Worm (Caenorhabditis elegans) whole organism, L3 larva: Measurements from ENCODE around the gene F13B12.2.

Experiments used
- R02D3.7 ChIP-seq: fragments of 150-350 bp; optimal IDR thresholded peaks from 2 replicates; lab custom pipeline; 2014; ENCODE audit warnings: missing biosample characterization, missing genetic modification characterization
- aly-2 ChIP-seq: fragments of 150-350 bp; optimal IDR thresholded peaks from 2 replicates; lab custom pipeline; 2014; ENCODE audit warnings: missing biosample characterization, missing genetic modification characterization
- ama-1 ChIP-seq: fragments of 150-350 bp; optimal IDR thresholded peaks from 2 replicates; lab custom pipeline; 2018
- ceh-16 ChIP-seq: sonication (generic microtip); optimal IDR thresholded peaks from 2 replicates; lab custom pipeline; 2017; ENCODE audit warnings: missing biosample characterization, missing genetic modification characterization
- ceh-28 ChIP-seq: fragments of 150-350 bp; optimal IDR thresholded peaks from 2 replicates; lab custom pipeline; 2014; ENCODE audit warnings: missing biosample characterization, missing genetic modification reagents, missing genetic modification characterization
- ceh-82 ChIP-seq: fragments of 150-350 bp; optimal IDR thresholded peaks from 2 replicates; lab custom pipeline; 2014; ENCODE audit warnings: missing biosample characterization, missing genetic modification characterization
- ceh-9 ChIP-seq: sonication (generic microtip); optimal IDR thresholded peaks from 2 replicates; lab custom pipeline; 2018; ENCODE audit warnings: missing biosample characterization, missing genetic modification characterization
- daf-12 ChIP-seq: fragments of 150-350 bp; optimal IDR thresholded peaks from 2 replicates; lab custom pipeline; 2014; ENCODE audit warnings: missing biosample characterization, missing genetic modification reagents, missing genetic modification characterization
- egl-5 ChIP-seq: fragments of 150-350 bp; optimal IDR thresholded peaks from 2 replicates; lab custom pipeline; 2017; ENCODE audit warnings: missing biosample characterization, missing genetic modification reagents, missing genetic modification characterization, inconsistent platforms
- elt-1 ChIP-seq: fragments of 150-350 bp; optimal IDR thresholded peaks from 2 replicates; lab custom pipeline; 2014; ENCODE audit warnings: missing biosample characterization, missing genetic modification characterization
- elt-2 ChIP-seq: sonication (generic microtip); optimal IDR thresholded peaks from 2 replicates; lab custom pipeline; 2016; ENCODE audit warnings: missing genetic modification reagents, mild to moderate bottlenecking, missing genetic modification characterization, missing compliant biosample characterization
- elt-3 ChIP-seq, 3 experiments: fragments of 150-350 bp in 1 of 3; sonication (generic microtip) in 2 of 3; optimal IDR thresholded peaks; 2 replicates in 2 of 3; 4 replicates in 1 of 3; lab custom pipeline; 2014 to 2017; ENCODE audit warnings: missing biosample characterization in 3 of 3, missing genetic modification characterization in 3 of 3
- eor-1 ChIP-seq, 2 experiments: fragments of 150-350 bp; optimal IDR thresholded peaks; 2 replicates each; lab custom pipeline; 2014 to 2018; ENCODE audit warnings: missing biosample characterization in 2 of 2, missing genetic modification characterization in 2 of 2
- fkh-10 ChIP-seq: sonication (generic microtip); optimal IDR thresholded peaks from 2 replicates; lab custom pipeline; 2017; ENCODE audit warnings: missing biosample characterization, missing genetic modification reagents, missing genetic modification characterization
- fkh-2 ChIP-seq: fragments of 150-350 bp; optimal IDR thresholded peaks from 2 replicates; lab custom pipeline; 2014; ENCODE audit warnings: missing biosample characterization, missing genetic modification reagents, missing genetic modification characterization
- fos-1 ChIP-seq: fragments of 150-350 bp; optimal IDR thresholded peaks from 2 replicates; lab custom pipeline; 2014; ENCODE audit warnings: missing biosample characterization, missing genetic modification characterization
- hmg-11 ChIP-seq: sonication (generic microtip); optimal IDR thresholded peaks from 2 replicates; lab custom pipeline; 2016; ENCODE audit warnings: missing genetic modification characterization, missing compliant biosample characterization
- jun-1 ChIP-seq: fragments of 150-350 bp; optimal IDR thresholded peaks from 2 replicates; lab custom pipeline; 2014; ENCODE audit warnings: missing biosample characterization, missing genetic modification reagents, missing genetic modification characterization
- lin-39 ChIP-seq: fragments of 150-350 bp; optimal IDR thresholded peaks from 2 replicates; lab custom pipeline; 2018; ENCODE audit warnings: missing biosample characterization, missing genetic modification reagents, missing genetic modification characterization
- lsy-12 ChIP-seq: sonication (generic microtip); optimal IDR thresholded peaks from 2 replicates; lab custom pipeline; 2016; ENCODE audit warnings: mild to moderate bottlenecking, missing genetic modification characterization, missing compliant biosample characterization
- mdl-1 ChIP-seq: fragments of 150-350 bp; optimal IDR thresholded peaks from 2 replicates; lab custom pipeline; 2014; ENCODE audit warnings: missing biosample characterization, missing genetic modification characterization
- nfya-1 ChIP-seq: sonication (generic microtip); optimal IDR thresholded peaks from 2 replicates; lab custom pipeline; 2017; ENCODE audit warnings: missing genetic modification characterization, mild to moderate bottlenecking, missing compliant biosample characterization, antibody characterized with exemption, moderate library complexity; ENCODE audit not compliant: insufficient read depth
- nhr-11 ChIP-seq: fragments of 150-350 bp; optimal IDR thresholded peaks from 2 replicates; lab custom pipeline; 2014; ENCODE audit warnings: missing biosample characterization, missing genetic modification characterization
- nhr-23 ChIP-seq: fragments of 150-350 bp; optimal IDR thresholded peaks from 2 replicates; lab custom pipeline; 2014; ENCODE audit warnings: missing biosample characterization, missing genetic modification reagents, missing genetic modification characterization
- nhr-237 ChIP-seq: fragments of 150-350 bp; optimal IDR thresholded peaks from 2 replicates; lab custom pipeline; 2014; ENCODE audit warnings: missing biosample characterization, missing genetic modification characterization
- nhr-25 ChIP-seq: sonication (generic microtip); optimal IDR thresholded peaks from 2 replicates; lab custom pipeline; 2017; ENCODE audit warnings: missing biosample characterization, missing genetic modification characterization
- nhr-28 ChIP-seq: fragments of 150-350 bp; optimal IDR thresholded peaks from 2 replicates; lab custom pipeline; 2014; ENCODE audit warnings: missing biosample characterization, missing genetic modification characterization
- nhr-43 ChIP-seq: sonication (generic microtip); optimal IDR thresholded peaks from 2 replicates; lab custom pipeline; 2016; ENCODE audit warnings: mild to moderate bottlenecking, missing genetic modification characterization, missing compliant biosample characterization; ENCODE audit not compliant: poor library complexity, severe bottlenecking
- nhr-67 ChIP-seq: fragments of 150-350 bp; optimal IDR thresholded peaks from 2 replicates; lab custom pipeline; 2014; ENCODE audit warnings: missing biosample characterization, missing genetic modification characterization
- pha-4 ChIP-seq: fragments of 150-350 bp; optimal IDR thresholded peaks from 2 replicates; lab custom pipeline; 2014; ENCODE audit warnings: missing biosample characterization, missing genetic modification reagents, missing genetic modification characterization
- pqm-1 ChIP-seq: fragments of 150-350 bp; optimal IDR thresholded peaks from 2 replicates; lab custom pipeline; 2017; ENCODE audit warnings: missing biosample characterization, missing genetic modification characterization, inconsistent platforms
- sea-2 ChIP-seq: fragments of 150-350 bp; sonication (generic microtip); optimal IDR thresholded peaks from 4 replicates; lab custom pipeline; 2014; ENCODE audit warnings: missing biosample characterization, missing genetic modification reagents, missing genetic modification characterization
- skn-1 ChIP-seq: fragments of 150-350 bp; optimal IDR thresholded peaks from 2 replicates; lab custom pipeline; 2014; ENCODE audit warnings: missing biosample characterization, missing genetic modification characterization
- snpc-4 ChIP-seq: fragments of 150-350 bp; optimal IDR thresholded peaks from 2 replicates; lab custom pipeline; 2014; ENCODE audit warnings: missing biosample characterization, missing genetic modification characterization
- unc-39 ChIP-seq: sonication (generic microtip); optimal IDR thresholded peaks from 4 replicates; lab custom pipeline; 2017; ENCODE audit warnings: missing biosample characterization, missing genetic modification characterization
- unc-62 ChIP-seq: fragments of 150-350 bp; sonication (generic microtip); optimal IDR thresholded peaks from 4 replicates; lab custom pipeline; 2014; ENCODE audit warnings: missing biosample characterization, missing genetic modification reagents, missing genetic modification characterization
- zag-1 ChIP-seq: fragments of 150-350 bp; optimal IDR thresholded peaks from 2 replicates; lab custom pipeline; 2014; ENCODE audit warnings: missing biosample characterization, missing genetic modification characterization

The F13B12.2 gene

DNA sequence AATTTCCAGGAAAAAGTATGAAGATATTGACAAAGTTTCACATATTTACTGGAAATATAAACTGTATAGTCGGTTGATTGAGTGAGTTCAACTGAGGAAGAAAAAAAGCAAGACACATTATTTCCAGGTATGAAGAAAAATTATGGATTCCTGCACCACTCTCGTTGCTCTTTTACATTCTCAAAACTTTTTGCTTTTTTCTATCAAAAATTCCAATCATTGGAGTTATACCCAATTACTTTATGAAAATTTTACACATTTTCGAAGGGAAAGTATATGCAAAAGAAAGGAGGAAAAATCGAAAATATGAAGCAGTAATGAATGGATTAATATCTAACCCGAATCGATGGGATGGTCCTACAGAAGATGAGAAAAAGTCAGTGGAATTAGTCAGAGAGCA is 14.0 kb upstream of the F13B12.2 start:
- TF ChIP-seq lin-39 (tag; lab: Kevin White, UChicago) (no peak), nhr-28 (tag; lab: Kevin White, UChicago) (no peak), ceh-16 (no peak), daf-12 (tag; lab: Kevin White, UChicago) (no peak), ceh-28 (tag; lab: Kevin White, UChicago) (no peak), hmg-11 (no peak), R02D3.7 (tag; lab: Kevin White, UChicago) (no peak), eor-1 (tag; optimal IDR thresholded peaks at IDR 0.05; lab: Kevin White, UChicago) (no peak), pha-4 (no peak), jun-1 (tag; lab: Kevin White, UChicago) (no peak), fos-1 (tag; lab: Kevin White, UChicago) (no peak), unc-39 (tag; lab: Kevin White, UChicago) (no peak), lsy-12 (tag; lab: Kevin White, UChicago) (no peak), skn-1 (tag; lab: Kevin White, UChicago) (no peak), nhr-25 (tag; lab: Kevin White, UChicago) (no peak), fkh-10 (GFP tag; lab: Kevin White, UChicago) (no peak), nhr-23 (tag; lab: Kevin White, UChicago) (no peak)

DNA sequence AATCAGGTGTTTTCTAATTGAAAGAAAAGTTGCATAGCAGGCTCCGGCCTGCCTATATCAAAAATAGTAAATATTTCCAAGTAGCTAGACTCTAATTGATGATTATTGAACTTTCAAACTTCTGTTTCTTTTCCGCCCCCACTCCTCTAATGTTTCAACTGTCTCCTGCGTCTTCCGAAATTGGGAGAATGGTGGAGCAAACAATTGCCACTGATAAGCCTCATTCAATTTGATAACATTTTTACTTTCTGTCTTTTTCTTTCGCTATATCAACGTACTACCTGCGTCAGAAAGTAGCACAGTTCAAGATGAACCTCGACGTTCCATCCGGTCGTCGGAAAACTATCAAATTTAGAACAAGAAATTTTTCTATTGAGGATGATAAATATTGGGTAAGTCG is 10.0 kb upstream of the F13B12.2 start, which contains the start of gene F13B12.3:
TSS of gene F13B12.3 (plus strand) at position 223 of the 400 bp plus-strand sequence.
- TF ChIP-seq nhr-28 (tag; lab: Kevin White, UChicago) (no peak), nhr-237 (tag; lab: Kevin White, UChicago) (no peak), ceh-82 (tag; lab: Kevin White, UChicago) (no peak), mdl-1 (no peak), snpc-4 (no peak), daf-12 (tag; lab: Kevin White, UChicago) (no peak), elt-2 (peak; percentile 90), pha-4 (peak; percentile 15), elt-1 (tag; lab: Kevin White, UChicago) (no peak), nhr-11 (tag; lab: Kevin White, UChicago) (no peak), ceh-9 (tag; lab: Kevin White, UChicago) (no peak), pqm-1 (tag; lab: Kevin White, UChicago) (peak; percentile 90), sea-2 (GFP tag; lab: Kevin White, UChicago) (no peak), fkh-10 (GFP tag; lab: Kevin White, UChicago) (no peak), ceh-16 (no peak), zag-1 (tag; lab: Kevin White, UChicago) (no peak), ceh-28 (tag; lab: Kevin White, UChicago) (no peak), nhr-23 (tag; lab: Kevin White, UChicago) (no peak), lsy-12 (tag; lab: Kevin White, UChicago) (no peak), egl-5 (tag; lab: Kevin White, UChicago) (no peak), nhr-67 (no peak), skn-1 (tag; lab: Kevin White, UChicago) (no peak), elt-3 (tag; optimal IDR thresholded peaks at IDR 0.05; lab: Kevin White, UChicago) (no peak), aly-2 (tag; lab: Kevin White, UChicago) (no peak), hmg-11 (no peak)

ce11 chrIV:10437114-10437513 is 8.2 kb upstream of the F13B12.2 start:
- TF ChIP-seq ama-1 (lab: Kevin White, UChicago) (no peak), unc-39 (tag; lab: Kevin White, UChicago) (no peak), nhr-237 (tag; lab: Kevin White, UChicago) (no peak), elt-2 (no peak), mdl-1 (no peak), lin-39 (tag; lab: Kevin White, UChicago) (no peak), nfya-1 (no peak), skn-1 (tag; lab: Kevin White, UChicago) (no peak)

DNA sequence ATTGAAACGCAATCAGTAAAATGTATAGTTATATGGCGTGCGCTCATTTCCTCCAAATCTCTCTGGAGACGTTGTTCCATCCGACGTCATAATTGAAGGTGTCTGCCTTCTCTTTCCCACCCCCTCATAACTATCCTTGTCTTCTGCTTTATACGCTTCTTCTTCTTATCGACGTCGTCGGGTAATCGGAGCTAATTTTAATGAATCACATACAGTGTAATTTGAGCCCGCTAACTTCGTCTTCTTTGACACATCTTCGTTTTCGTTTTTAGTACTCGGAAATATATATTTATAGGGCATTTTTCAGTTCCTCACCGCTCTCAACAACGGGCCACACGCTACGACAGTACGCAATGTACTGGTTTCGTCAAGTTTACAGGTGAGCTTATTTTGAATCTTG is 7.5 kb upstream of the F13B12.2 start, which contains the start of gene ins-1:
TSS of gene ins-1 (plus strand) at position 301 of the 400 bp plus-strand sequence.
- TF ChIP-seq fkh-2 (tag; lab: Kevin White, UChicago): no peak
- no peak for TF ChIP-seq fkh-10 (GFP tag; lab: Kevin White, UChicago)
- TF ChIP-seq snpc-4: no peak
- no peak for TF ChIP-seq nhr-43 (tag; lab: Kevin White, UChicago)
- no peak for TF ChIP-seq ceh-9 (tag; lab: Kevin White, UChicago)
- TF ChIP-seq elt-3 (tag; optimal IDR thresholded peaks at IDR 0.05; lab: Kevin White, UChicago): no peak
- TF ChIP-seq ceh-16: no peak
- no peak for TF ChIP-seq ama-1 (lab: Kevin White, UChicago)
- no peak for TF ChIP-seq unc-62
- TF ChIP-seq mdl-1: no peak
- no peak for TF ChIP-seq unc-39 (tag; lab: Kevin White, UChicago)
- TF ChIP-seq zag-1 (tag; lab: Kevin White, UChicago): no peak
